Fruit fly (Drosophila melanogaster): Measurements from ENCODE around the gene CG13950.

The CG13950 gene

DNA sequence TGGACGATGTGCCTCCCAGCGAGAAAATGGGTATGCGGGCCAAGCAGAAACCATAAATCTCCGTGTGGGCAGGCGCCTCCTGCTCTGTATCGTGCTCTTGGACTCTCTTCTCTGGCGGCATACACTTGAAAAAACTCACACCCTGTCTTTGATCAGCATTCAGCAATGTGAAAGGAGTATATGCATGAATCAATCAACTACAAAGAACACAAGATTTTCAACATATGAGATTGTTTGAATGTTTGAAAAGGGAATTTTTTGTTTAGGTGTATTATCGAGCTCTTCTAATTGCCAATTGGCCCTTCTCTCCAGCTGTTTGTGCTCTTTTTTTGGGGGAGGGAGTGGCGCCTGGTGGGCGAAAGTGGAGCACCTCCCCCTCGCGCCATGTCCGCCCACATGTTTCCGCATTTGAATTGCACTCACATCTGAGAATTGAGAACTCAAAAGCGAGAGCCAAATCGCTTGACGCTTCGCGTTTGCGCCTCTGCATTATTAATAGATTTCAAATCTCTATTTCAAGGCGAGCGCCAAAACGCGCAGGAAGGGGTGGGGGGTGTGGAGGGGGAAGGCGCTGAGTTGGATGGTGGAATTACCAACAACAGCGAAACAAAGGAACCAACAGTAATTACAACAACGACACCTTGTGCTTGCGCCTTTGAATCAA is 14.5 kb upstream of the CG13950 start (continued):
- TF ChIP-seq fd102C (GFP tag; optimal IDR thresholded peaks at IDR 0.05) = no peak
- TF ChIP-seq bcd (GFP tag; optimal IDR thresholded peaks at IDR 0.05) = peak; percentile 86
- peak; percentile 91 for TF ChIP-seq zfh1 (GFP tag; IDR thresholded peaks at IDR 0.05)
- TF ChIP-seq kni (GFP tag; optimal IDR thresholded peaks at IDR 0.05) = no peak
- no peak for TF ChIP-seq knrl (GFP tag; IDR thresholded peaks at IDR 0.05; ENCODE audit: partially characterized antibody)
- TF ChIP-seq CG11560 (tag; IDR thresholded peaks at IDR 0.05) = peak; percentile 78
- peak; percentile 26 for TF ChIP-seq luna (GFP tag; optimal IDR thresholded peaks at IDR 0.05)
- TF ChIP-seq toy (GFP tag; IDR thresholded peaks at IDR 0.05) = no peak; the same call in 1 of the 2 replicates
- TF ChIP-seq CG1647 (GFP tag; optimal IDR thresholded peaks at IDR 0.05) = peak; percentile 88
- peak; percentile 76 for TF ChIP-seq rib (GFP tag; IDR thresholded peaks at IDR 0.05)
- TF ChIP-seq CG2129 (GFP tag; IDR thresholded peaks at IDR 0.05; ENCODE audit: partially characterized antibody) = no peak
- TF ChIP-seq Dad (GFP tag; optimal IDR thresholded peaks at IDR 0.05) = peak; percentile 77
- TF ChIP-seq nom (GFP tag; optimal IDR thresholded peaks at IDR 0.05) = no peak
- TF ChIP-seq phol (tag; optimal IDR thresholded peaks at IDR 0.05) = peak; percentile 83
- TF ChIP-seq Dll (GFP tag; IDR thresholded peaks at IDR 0.05; ENCODE audit: partially characterized antibody) = no peak
- TF ChIP-seq CG4404 (GFP tag; IDR thresholded peaks at IDR 0.05) = peak; percentile 64
- no peak for TF ChIP-seq CG7745 (tag; optimal IDR thresholded peaks at IDR 0.05)
- TF ChIP-seq prd (optimal IDR thresholded peaks at IDR 0.05) = no peak
- peak; percentile 91 for TF ChIP-seq prd (GFP tag; IDR thresholded peaks at IDR 0.05)
- TF ChIP-seq Ets65A (GFP tag) = peak; percentile 98
- peak; percentile 86 for TF ChIP-seq ttk (GFP tag; IDR thresholded peaks at IDR 0.05)
- peak; percentile 64 for TF ChIP-seq zf30C (GFP tag; optimal IDR thresholded peaks at IDR 0.05)
- TF ChIP-seq CG4328 (GFP tag; optimal IDR thresholded peaks at IDR 0.05) = peak; percentile 73
- peak; percentile 44 for TF ChIP-seq slou (GFP tag; optimal IDR thresholded peaks at IDR 0.05)
- peak; percentile 79 for TF ChIP-seq Hand (GFP tag; optimal IDR thresholded peaks at IDR 0.05)
- TF ChIP-seq Kr (GFP tag; optimal IDR thresholded peaks at IDR 0.05) = no peak
- TF ChIP-seq CG5953 (GFP tag; IDR thresholded peaks at IDR 0.05) = peak; percentile 89
- TF ChIP-seq vfl (GFP tag; optimal IDR thresholded peaks at IDR 0.05) = peak; percentile 54
- peak; percentile 93 for TF ChIP-seq lmd (GFP tag; IDR thresholded peaks at IDR 0.05)
- TF ChIP-seq so (GFP tag; IDR thresholded peaks at IDR 0.05) = peak; percentile 91
- TF ChIP-seq CG14860 (GFP tag; IDR thresholded peaks at IDR 0.05; ENCODE audit: partially characterized antibody) = no peak
- peak; percentile 83 for TF ChIP-seq CG32767 (GFP tag; IDR thresholded peaks at IDR 0.05)
- TF ChIP-seq dmrt99B (tag; optimal IDR thresholded peaks at IDR 0.05) = peak; percentile 92
- TF ChIP-seq Lpt (GFP tag; optimal IDR thresholded peaks at IDR 0.05) = no peak
- peak; percentile 60 for TF ChIP-seq Bdp1 (GFP tag; optimal IDR thresholded peaks at IDR 0.05)
- peak; percentile 64; the same call in 1 of the 2 replicates for TF ChIP-seq Poxn (GFP tag; IDR thresholded peaks at IDR 0.05)
- peak; percentile 76 for TF ChIP-seq Taf1 (GFP tag; IDR thresholded peaks at IDR 0.05)
- peak; percentile 87 for TF ChIP-seq Awh (GFP tag; IDR thresholded peaks at IDR 0.05)
- TF ChIP-seq CG17829 (tag; optimal IDR thresholded peaks at IDR 0.05) = peak; percentile 83
- TF ChIP-seq lilli (GFP tag; optimal IDR thresholded peaks at IDR 0.05) = peak; percentile 88
- TF ChIP-seq jing (GFP tag; optimal IDR thresholded peaks at IDR 0.05) = peak; percentile 66
- peak; percentile 59 for TF ChIP-seq Ets97D (GFP tag; optimal IDR thresholded peaks at IDR 0.05)
- peak; percentile 81 for TF ChIP-seq CG18764 (GFP tag; optimal IDR thresholded peaks at IDR 0.05)
- TF ChIP-seq NK7.1 (GFP tag; optimal IDR thresholded peaks at IDR 0.05) = peak; percentile 83
- TF ChIP-seq Sry-β (GFP tag; optimal IDR thresholded peaks at IDR 0.05) = no peak
- peak; percentile 91 for TF ChIP-seq ase (GFP tag; IDR thresholded peaks at IDR 0.05)
- TF ChIP-seq CG8290 (GFP tag; optimal IDR thresholded peaks at IDR 0.05) = peak; percentile 57
- TF ChIP-seq CG8290 (tag; optimal IDR thresholded peaks at IDR 0.05) = peak in 1 of 2 experiments; percentile 97
- TF ChIP-seq chif (GFP tag; optimal IDR thresholded peaks at IDR 0.05) = peak; percentile 85 to 87
- peak; percentile 85 for TF ChIP-seq ERR (GFP tag; optimal IDR thresholded peaks at IDR 0.05)
- TF ChIP-seq ash1 (GFP tag; optimal IDR thresholded peaks at IDR 0.05) = peak; percentile 34

Measured in whole organism, embryonic.